Worm (Caenorhabditis elegans) whole organism, L2 larva: ENCODE data around the gene cyp-44A1.

Experiments used
- C34F6.9 ChIP-seq: fragments of 150-350 bp; optimal IDR thresholded peaks from 2 replicates; lab custom pipeline; 2014; ENCODE audit warnings: missing biosample characterization, missing genetic modification characterization
- F13H6.1 ChIP-seq: sonication (generic microtip); optimal IDR thresholded peaks from 2 replicates; lab custom pipeline; 2016; ENCODE audit warnings: missing genetic modification characterization, missing compliant biosample characterization
- Y55F3AM.14 ChIP-seq: fragments of 200-800 bp; sonication (Bioruptor generic); optimal IDR thresholded peaks from 2 replicates; lab custom pipeline; 2018; ENCODE audit warnings: mild to moderate bottlenecking, missing genetic modification characterization, missing compliant biosample characterization
- aly-2 ChIP-seq: fragments of 150-350 bp; optimal IDR thresholded peaks from 2 replicates; lab custom pipeline; 2014; ENCODE audit warnings: missing biosample characterization, missing genetic modification characterization
- blmp-1 ChIP-seq: sonication (generic microtip); optimal IDR thresholded peaks from 2 replicates; lab custom pipeline; 2017; ENCODE audit warnings: missing genetic modification characterization, mild to moderate bottlenecking, missing compliant biosample characterization, antibody characterized with exemption, moderate library complexity; ENCODE audit not compliant: insufficient read depth
- ceh-16 ChIP-seq: fragments of 150-350 bp; optimal IDR thresholded peaks from 2 replicates; lab custom pipeline; 2014; ENCODE audit warnings: missing biosample characterization, missing genetic modification characterization
- ceh-82 ChIP-seq: fragments of 150-350 bp; optimal IDR thresholded peaks from 2 replicates; lab custom pipeline; 2014; ENCODE audit warnings: missing biosample characterization, missing genetic modification characterization
- crh-2 ChIP-seq: sonication (generic microtip); optimal IDR thresholded peaks from 2 replicates; lab custom pipeline; 2017; ENCODE audit warnings: missing biosample characterization, missing genetic modification characterization
- dmd-4 ChIP-seq: sonication (generic microtip); optimal IDR thresholded peaks from 2 replicates; lab custom pipeline; 2017; ENCODE audit warnings: missing biosample characterization, missing genetic modification characterization
- egl-27 ChIP-seq: sonication (generic microtip); optimal IDR thresholded peaks from 3 replicates; lab custom pipeline; 2017; ENCODE audit warnings: missing biosample characterization, missing genetic modification reagents, missing genetic modification characterization
- elt-1 ChIP-seq: fragments of 150-350 bp; optimal IDR thresholded peaks from 2 replicates; lab custom pipeline; 2014; ENCODE audit warnings: missing biosample characterization, missing genetic modification characterization
- elt-3 ChIP-seq: sonication (generic microtip); optimal IDR thresholded peaks from 2 replicates; lab custom pipeline; 2017; ENCODE audit warnings: missing biosample characterization, missing genetic modification characterization
- fos-1 ChIP-seq: fragments of 150-350 bp; optimal IDR thresholded peaks from 2 replicates; lab custom pipeline; 2014; ENCODE audit warnings: missing biosample characterization, missing genetic modification characterization
- gmeb-1 ChIP-seq: fragments of 150-350 bp; optimal IDR thresholded peaks from 2 replicates; lab custom pipeline; 2014; ENCODE audit warnings: missing biosample characterization, missing genetic modification characterization
- lin-11 ChIP-seq: fragments of 150-350 bp; sonication (generic microtip); optimal IDR thresholded peaks from 2 replicates; lab custom pipeline; 2014; ENCODE audit warnings: missing biosample characterization, missing genetic modification characterization, inconsistent platforms, mixed read lengths
- lsy-2 ChIP-seq, 2 experiments: fragments of 150-350 bp in 1 of 2; sonication (generic microtip) in 1 of 2; optimal IDR thresholded peaks; 2 replicates each; lab custom pipeline; 2014 to 2017; ENCODE audit warnings: missing biosample characterization in 2 of 2, missing genetic modification characterization in 2 of 2
- mbf-1 ChIP-seq: sonication (generic microtip); optimal IDR thresholded peaks from 2 replicates; lab custom pipeline; 2017; ENCODE audit warnings: missing biosample characterization, missing genetic modification characterization
- mdl-1 ChIP-seq, 2 experiments: fragments of 150-350 bp in 1 of 2; sonication (generic microtip) in 1 of 2; optimal IDR thresholded peaks; 2 replicates each; lab custom pipeline; 2017; ENCODE audit warnings: missing biosample characterization in 2 of 2, missing genetic modification characterization in 2 of 2
- nhr-11 ChIP-seq: fragments of 150-350 bp; optimal IDR thresholded peaks from 2 replicates; lab custom pipeline; 2014; ENCODE audit warnings: missing biosample characterization, missing genetic modification characterization
- nhr-129 ChIP-seq: fragments of 150-350 bp; optimal IDR thresholded peaks from 2 replicates; lab custom pipeline; 2014; ENCODE audit warnings: missing biosample characterization, missing genetic modification characterization
- nhr-21 ChIP-seq: fragments of 150-350 bp; optimal IDR thresholded peaks from 2 replicates; lab custom pipeline; 2014; ENCODE audit warnings: missing biosample characterization, missing genetic modification characterization
- nhr-237 ChIP-seq: fragments of 150-350 bp; optimal IDR thresholded peaks from 2 replicates; lab custom pipeline; 2014; ENCODE audit warnings: missing biosample characterization, missing genetic modification characterization
- nhr-25 ChIP-seq: fragments of 150-350 bp; sonication (generic microtip); optimal IDR thresholded peaks from 3 replicates; lab custom pipeline; 2014; ENCODE audit warnings: missing biosample characterization, missing genetic modification characterization
- nhr-77 ChIP-seq: fragments of 150-350 bp; optimal IDR thresholded peaks from 2 replicates; lab custom pipeline; 2014; ENCODE audit warnings: missing biosample characterization, missing genetic modification characterization
- sem-4 ChIP-seq: fragments of 150-350 bp; optimal IDR thresholded peaks from 2 replicates; lab custom pipeline; 2014; ENCODE audit warnings: missing biosample characterization, missing genetic modification reagents, missing genetic modification characterization
- skn-1 ChIP-seq: sonication (generic microtip); optimal IDR thresholded peaks from 2 replicates; lab custom pipeline; 2017; ENCODE audit warnings: missing biosample characterization, missing genetic modification characterization
- sma-3 ChIP-seq: sonication (generic microtip); optimal IDR thresholded peaks from 2 replicates; lab custom pipeline; 2016; ENCODE audit warnings: missing genetic modification reagents, missing genetic modification characterization, missing compliant biosample characterization
- sma-9 ChIP-seq, 2 experiments: fragments of 150-350 bp in 1 of 2; sonication (generic microtip) in 1 of 2; optimal IDR thresholded peaks; 2 replicates each; lab custom pipeline; 2014 to 2016; ENCODE audit warnings: missing genetic modification characterization in 2 of 2, mild to moderate bottlenecking in 1 of 2, missing biosample characterization in 1 of 2, missing compliant biosample characterization in 1 of 2, missing genetic modification reagents in 1 of 2, moderate library complexity in 1 of 2
- snpc-4 ChIP-seq: fragments of 150-350 bp; optimal IDR thresholded peaks from 2 replicates; lab custom pipeline; 2014; ENCODE audit warnings: missing biosample characterization, missing genetic modification characterization
- unc-39 ChIP-seq: fragments of 150-350 bp; optimal IDR thresholded peaks from 2 replicates; lab custom pipeline; 2014; ENCODE audit warnings: missing biosample characterization, missing genetic modification characterization
- unc-55 ChIP-seq: fragments of 150-350 bp; sonication (generic microtip); optimal IDR thresholded peaks from 3 replicates; lab custom pipeline; 2014; ENCODE audit warnings: missing biosample characterization, missing genetic modification reagents, missing genetic modification characterization
- unc-62 ChIP-seq: fragments of 150-350 bp; optimal IDR thresholded peaks from 2 replicates; lab custom pipeline; 2014; ENCODE audit warnings: missing biosample characterization, missing genetic modification reagents, missing genetic modification characterization
- zag-1 ChIP-seq: fragments of 150-350 bp; optimal IDR thresholded peaks from 2 replicates; lab custom pipeline; 2014; ENCODE audit warnings: missing biosample characterization, missing genetic modification characterization
- ztf-1 ChIP-seq: fragments of 200-800 bp; sonication (Bioruptor generic); conservative IDR thresholded peaks from 2 replicates; pipeline ENCODE4 v1.3.6; 2022; ENCODE audit warnings: missing genetic modification characterization, missing compliant biosample characterization
- ztf-11 ChIP-seq: sonication (generic microtip); optimal IDR thresholded peaks from 2 replicates; lab custom pipeline; 2017; ENCODE audit warnings: missing biosample characterization, missing genetic modification characterization

The cyp-44A1 gene

ce11 chrII:5496375-5496774 lies 7.5 kb upstream of the cyp-44A1 start, which contains the start of gene F12A10.1:
TSS of gene F12A10.1 (plus strand) at chrII:5496540.
- no peak for TF ChIP-seq sem-4
- TF ChIP-seq zag-1 (tag; lab: Kevin White, UChicago) = no peak
- no peak for TF ChIP-seq blmp-1 (tag; lab: Kevin White, UChicago)
- no peak for TF ChIP-seq unc-62
- TF ChIP-seq nhr-11 = no peak
- no peak for TF ChIP-seq aly-2 (tag; lab: Kevin White, UChicago)
- no peak for TF ChIP-seq nhr-237
- peak; percentile 1 for TF ChIP-seq sma-3 (GFP tag; lab: Kevin White, UChicago)
- TF ChIP-seq fos-1 (tag; lab: Kevin White, UChicago) = peak; percentile 4
- TF ChIP-seq F13H6.1 (tag; lab: Kevin White, UChicago) = no peak
- peak; percentile 1 for TF ChIP-seq nhr-21 (tag; lab: Kevin White, UChicago)

ce11 chrII:5497541-5497940 lies 6.3 kb upstream of the cyp-44A1 start:
- TF ChIP-seq ceh-82 (tag; lab: Kevin White, UChicago) (no peak), elt-1 (no peak), mdl-1 (tag; optimal IDR thresholded peaks at IDR 0.05; lab: Kevin White, UChicago) (no peak), ztf-1 (GFP tag; lab: Robert Waterston, UW) (no peak), skn-1 (tag; lab: Kevin White, UChicago) (no peak), egl-27 (no peak), Y55F3AM.14 (no peak), lin-11 (tag; lab: Kevin White, UChicago) (no peak), ceh-16 (tag; lab: Kevin White, UChicago) (no peak)

- TF ChIP-seq nhr-129 (no peak), aly-2 (tag; lab: Kevin White, UChicago) (no peak), elt-1 (no peak), nhr-25 (tag; lab: Kevin White, UChicago) (no peak), nhr-11 (no peak), egl-27 (no peak), blmp-1 (tag; lab: Kevin White, UChicago) (no peak), skn-1 (tag; lab: Kevin White, UChicago) (no peak), dmd-4 (tag; lab: Kevin White, UChicago) (no peak), nhr-21 (tag; lab: Kevin White, UChicago) (no peak), ztf-11 (no peak), sma-3 (GFP tag; lab: Kevin White, UChicago) (no peak)
- TF ChIP-seq, all 48 proteins: peak for 0
Measured at ce11 chrII:5498156-5498739, 5.6 kb upstream of the cyp-44A1 start, which contains the start of the genes suex-1 and F12A10.9. TSS of gene suex-1 (minus strand) at chrII:5498256. TSS of gene F12A10.9 (plus strand) at chrII:5498689.

- TF ChIP-seq nhr-77 (tag; lab: Kevin White, UChicago) (no peak), ceh-82 (tag; lab: Kevin White, UChicago) (no peak), sem-4 (no peak), unc-39 (tag; lab: Kevin White, UChicago) (no peak), crh-2 (tag; lab: Kevin White, UChicago) (no peak), mbf-1 (tag; lab: Kevin White, UChicago) (no peak), elt-3 (no peak), zag-1 (tag; lab: Kevin White, UChicago) (no peak), snpc-4 (tag; lab: Kevin White, UChicago) (no peak), F13H6.1 (tag; lab: Kevin White, UChicago) (no peak)
Measured at ce11 chrII:5500470-5500869, 3.4 kb upstream of the cyp-44A1 start, which contains the start of gene fzy-1. TSS of gene fzy-1 (plus strand) at chrII:5500770.

ce11 chrII:5500986-5501657 lies 2.7 kb upstream of the cyp-44A1 start, which contains the start of gene F12A10.8:
TSS of gene F12A10.8 (minus strand) at chrII:5501064.
- peak; percentile 33 for TF ChIP-seq C34F6.9 (tag; lab: Kevin White, UChicago)
- TF ChIP-seq F13H6.1 (tag; lab: Kevin White, UChicago) = no peak
- no peak for TF ChIP-seq blmp-1 (tag; lab: Kevin White, UChicago)
- TF ChIP-seq sma-9 (GFP tag; optimal IDR thresholded peaks at IDR 0.05; lab: Kevin White, UChicago) = no peak
- no peak for TF ChIP-seq sma-9 (tag; optimal IDR thresholded peaks at IDR 0.05; lab: Kevin White, UChicago)
- no peak for TF ChIP-seq unc-62
- TF ChIP-seq gmeb-1 (tag; lab: Kevin White, UChicago) = peak; percentile 70
- TF ChIP-seq aly-2 (tag; lab: Kevin White, UChicago) = no peak
- no peak for TF ChIP-seq nhr-77 (tag; lab: Kevin White, UChicago)
- TF ChIP-seq unc-55 (GFP tag; lab: Kevin White, UChicago) = no peak
- no peak for TF ChIP-seq ceh-82 (tag; lab: Kevin White, UChicago)
- TF ChIP-seq nhr-129 = peak; percentile 35
- no peak for TF ChIP-seq dmd-4 (tag; lab: Kevin White, UChicago)
- TF ChIP-seq lsy-2 (tag; optimal IDR thresholded peaks at IDR 0.05; lab: Kevin White, UChicago) = peak in 1 of 2 experiments; percentile 49
